Worm (Caenorhabditis elegans) whole organism, L4 larva: ENCODE measurements around the gene Y75B8A.28.
A peak's percentile ranks its signal among the peaks of the same experiment; 100 is the strongest.

ENCODE experiments used
- F49E8.2 ChIP-seq: sonication (generic microtip); optimal IDR thresholded peaks from 2 replicates; lab custom pipeline; 2016; ENCODE audit warnings: missing compliant biosample characterization, mild to moderate bottlenecking, missing genetic modification characterization, borderline replicate concordance
- ZK546.5 ChIP-seq, 2 experiments: sonication (generic microtip); optimal IDR thresholded peaks; 2 replicates each; lab custom pipeline; 2017; ENCODE audit warnings: missing biosample characterization in 2 of 2, missing genetic modification characterization in 2 of 2
- aha-1 ChIP-seq: fragments of 150-350 bp; peaks from one replicate; lab custom pipeline; 2014; ENCODE audit warnings: missing biosample characterization, missing genetic modification characterization
- aly-2 ChIP-seq: sonication (generic microtip); optimal IDR thresholded peaks from 2 replicates; lab custom pipeline; 2018; ENCODE audit warnings: missing biosample characterization, missing genetic modification characterization
- attf-4 ChIP-seq: sonication (generic microtip); optimal IDR thresholded peaks from 3 replicates; lab custom pipeline; 2017; ENCODE audit warnings: missing biosample characterization, missing genetic modification characterization
- ceh-20 ChIP-seq: fragments of 200-800 bp; sonication (Bioruptor generic); IDR thresholded peaks from 2 replicates; pipeline ENCODE4 v1.3.6; 2022; ENCODE audit warnings: missing genetic modification reagents, missing genetic modification characterization, missing compliant biosample characterization
- ceh-28 ChIP-seq: fragments of 150-350 bp; optimal IDR thresholded peaks from 2 replicates; lab custom pipeline; 2014; ENCODE audit warnings: missing biosample characterization, missing genetic modification reagents, missing genetic modification characterization
- ceh-32 ChIP-seq: sonication (generic microtip); optimal IDR thresholded peaks from 2 replicates; lab custom pipeline; 2016; ENCODE audit warnings: mild to moderate bottlenecking, missing genetic modification characterization, missing compliant biosample characterization; ENCODE audit not compliant: poor library complexity
- ceh-44 ChIP-seq: fragments of 200-800 bp; sonication (Bioruptor generic); IDR thresholded peaks from 2 replicates; pipeline ENCODE4 v1.3.6; 2022; ENCODE audit warnings: missing genetic modification reagents, missing genetic modification characterization, missing compliant biosample characterization
- ceh-62 ChIP-seq: sonication (generic microtip); optimal IDR thresholded peaks from 2 replicates; lab custom pipeline; 2017; ENCODE audit warnings: missing biosample characterization, missing genetic modification characterization
- ceh-82 ChIP-seq: sonication (generic microtip); optimal IDR thresholded peaks from 2 replicates; lab custom pipeline; 2017; ENCODE audit warnings: missing biosample characterization, missing genetic modification characterization
- ctbp-1 ChIP-seq: fragments of 200-800 bp; sonication (Bioruptor generic); IDR thresholded peaks from 2 replicates; pipeline ENCODE4 v1.3.6; 2022; ENCODE audit warnings: missing genetic modification reagents, missing genetic modification characterization, missing compliant biosample characterization
- dmd-6 ChIP-seq: fragments of 200-800 bp; sonication (Bioruptor generic); IDR thresholded peaks from 2 replicates; pipeline ENCODE4 v1.3.6; 2022; ENCODE audit warnings: missing genetic modification reagents, missing genetic modification characterization, missing compliant biosample characterization
- dpl-1 ChIP-seq: fragments of 150-350 bp; optimal IDR thresholded peaks from 2 replicates; lab custom pipeline; 2014; ENCODE audit warnings: missing biosample characterization, missing genetic modification reagents, missing genetic modification characterization
- duxl-1 ChIP-seq: sonication (generic microtip); optimal IDR thresholded peaks from 2 replicates; lab custom pipeline; 2016; ENCODE audit warnings: mild to moderate bottlenecking, missing genetic modification characterization, moderate library complexity, missing compliant biosample characterization; ENCODE audit not compliant: poor library complexity
- dve-1 ChIP-seq: sonication (generic microtip); optimal IDR thresholded peaks from 2 replicates; lab custom pipeline; 2017; ENCODE audit warnings: antibody characterized with exemption, mild to moderate bottlenecking, missing genetic modification characterization, missing compliant biosample characterization; ENCODE audit not compliant: insufficient read depth
- egl-27 ChIP-seq: sonication (generic microtip); optimal IDR thresholded peaks from 3 replicates; lab custom pipeline; 2017; ENCODE audit warnings: missing biosample characterization, missing genetic modification reagents, missing genetic modification characterization
- egl-43 ChIP-seq: fragments of 200-800 bp; sonication (Bioruptor generic); IDR thresholded peaks from 2 replicates; pipeline ENCODE4 v1.3.6; 2022; ENCODE audit warnings: missing genetic modification reagents, missing genetic modification characterization, missing compliant biosample characterization
- fkh-10 ChIP-seq: fragments of 150-350 bp; optimal IDR thresholded peaks from 2 replicates; lab custom pipeline; 2014; ENCODE audit warnings: missing biosample characterization, missing genetic modification reagents, missing genetic modification characterization
- fos-1 ChIP-seq: fragments of 150-350 bp; optimal IDR thresholded peaks from 2 replicates; lab custom pipeline; 2014; ENCODE audit warnings: missing biosample characterization, missing genetic modification characterization
- hif-1 ChIP-seq, 2 experiments: sonication (generic microtip); optimal IDR thresholded peaks; 2 replicates each; lab custom pipeline; 2016 to 2017; ENCODE audit warnings: missing compliant biosample characterization in 2 of 2, missing genetic modification characterization in 2 of 2, missing genetic modification reagents in 2 of 2, missing genotype in 2 of 2, mild to moderate bottlenecking in 1 of 2
- hlh-11 ChIP-seq: fragments of 200-800 bp; sonication (Bioruptor generic); optimal IDR thresholded peaks from 2 replicates; lab custom pipeline; 2018; ENCODE audit warnings: mild to moderate bottlenecking, missing genetic modification characterization, missing compliant biosample characterization
- hlh-30 ChIP-seq: sonication (generic microtip); optimal IDR thresholded peaks from 2 replicates; lab custom pipeline; 2017; ENCODE audit warnings: antibody characterized with exemption, mild to moderate bottlenecking, missing genetic modification characterization, missing compliant biosample characterization; ENCODE audit not compliant: insufficient read depth
- jun-1 ChIP-seq: fragments of 150-350 bp; optimal IDR thresholded peaks from 2 replicates; lab custom pipeline; 2014; ENCODE audit warnings: missing biosample characterization, missing genetic modification reagents, missing genetic modification characterization
- lin-1 ChIP-seq: fragments of 200-800 bp; sonication (Bioruptor generic); IDR thresholded peaks from 2 replicates; pipeline ENCODE4 v1.3.6; 2022; ENCODE audit warnings: missing genetic modification reagents, missing genetic modification characterization, missing compliant biosample characterization
- lin-13 ChIP-seq: fragments of 150-350 bp; optimal IDR thresholded peaks from 2 replicates; lab custom pipeline; 2014; ENCODE audit warnings: missing biosample characterization, missing genetic modification reagents, missing genetic modification characterization
- lin-29 ChIP-seq: fragments of 200-800 bp; sonication (Bioruptor generic); IDR thresholded peaks from 2 replicates; pipeline ENCODE4 v1.3.6; 2022; ENCODE audit warnings: missing genetic modification reagents, missing genetic modification characterization, missing compliant biosample characterization
- lin-38 ChIP-seq: fragments of 200-800 bp; sonication (Bioruptor generic); IDR thresholded peaks from 2 replicates; pipeline ENCODE4 v1.3.6; 2022; ENCODE audit warnings: missing genetic modification reagents, missing genetic modification characterization, missing compliant biosample characterization
- mdl-1 ChIP-seq, 2 experiments: fragments of 150-350 bp in 1 of 2; sonication (generic microtip) in 1 of 2; optimal IDR thresholded peaks; 2 replicates each; lab custom pipeline; 2014 to 2017; ENCODE audit warnings: missing biosample characterization in 2 of 2, missing genetic modification characterization in 2 of 2
- mep-1 ChIP-seq: fragments of 150-350 bp; sonication (generic microtip); optimal IDR thresholded peaks from 3 replicates; lab custom pipeline; 2014; ENCODE audit warnings: missing biosample characterization, missing genetic modification characterization
- mes-2 ChIP-seq: sonication (generic microtip); optimal IDR thresholded peaks from 2 replicates; lab custom pipeline; 2016; ENCODE audit warnings: missing genotype, mild to moderate bottlenecking, missing genetic modification characterization, missing compliant biosample characterization; ENCODE audit not compliant: poor library complexity, severe bottlenecking
- mxl-2 ChIP-seq: fragments of 200-800 bp; sonication (Bioruptor generic); conservative IDR thresholded peaks from 2 replicates; pipeline ENCODE4 v1.3.6; 2022; ENCODE audit warnings: missing genetic modification reagents, missing genetic modification characterization, missing compliant biosample characterization
- nhr-111 ChIP-seq: fragments of 200-800 bp; sonication (Bioruptor generic); optimal IDR thresholded peaks from 2 replicates; lab custom pipeline; 2018; ENCODE audit warnings: mild to moderate bottlenecking, missing genetic modification characterization, missing compliant biosample characterization
- nhr-237 ChIP-seq: sonication (generic microtip); optimal IDR thresholded peaks from 2 replicates; lab custom pipeline; 2017; ENCODE audit warnings: missing biosample characterization, missing genetic modification characterization
- nhr-28 ChIP-seq: fragments of 150-350 bp; optimal IDR thresholded peaks from 2 replicates; lab custom pipeline; 2014; ENCODE audit warnings: missing biosample characterization, missing genetic modification characterization
- nhr-41 ChIP-seq: fragments of 200-800 bp; sonication (Bioruptor generic); IDR thresholded peaks from 2 replicates; pipeline ENCODE4 v1.3.6; 2022; ENCODE audit warnings: missing genetic modification reagents, missing genetic modification characterization, missing compliant biosample characterization
- nhr-6 ChIP-seq: fragments of 150-350 bp; optimal IDR thresholded peaks from 2 replicates; lab custom pipeline; 2014; ENCODE audit warnings: missing biosample characterization, missing genetic modification characterization
- nhr-77 ChIP-seq: fragments of 150-350 bp; optimal IDR thresholded peaks from 2 replicates; lab custom pipeline; 2014; ENCODE audit warnings: missing biosample characterization, missing genetic modification characterization
- pha-4 ChIP-seq, 2 experiments: fragments of 150-350 bp in 1 of 2; fragments of 200-800 bp in 1 of 2; sonication (Bioruptor generic) in 1 of 2; IDR thresholded peaks in 1 of 2; optimal IDR thresholded peaks in 1 of 2; 2 replicates each; pipeline versions ENCODE4 v1.3.6 to Lab custom; 2014 to 2022; ENCODE audit warnings: missing genetic modification characterization in 2 of 2, missing genetic modification reagents in 2 of 2, missing biosample characterization in 1 of 2, missing compliant biosample characterization in 1 of 2
- pqm-1 ChIP-seq: sonication (generic microtip); optimal IDR thresholded peaks from 2 replicates; lab custom pipeline; 2017; ENCODE audit warnings: missing biosample characterization, missing genetic modification characterization
- rbr-2 ChIP-seq: sonication (generic microtip); optimal IDR thresholded peaks from 2 replicates; lab custom pipeline; 2016; ENCODE audit warnings: missing genotype, missing genetic modification characterization, missing compliant biosample characterization
- saeg-2 ChIP-seq: fragments of 200-800 bp; sonication (Bioruptor generic); IDR thresholded peaks from 2 replicates; pipeline ENCODE4 v1.3.6; 2022; ENCODE audit warnings: missing genetic modification reagents, missing genetic modification characterization, missing compliant biosample characterization
- sdz-12 ChIP-seq: fragments of 200-800 bp; sonication (Bioruptor generic); optimal IDR thresholded peaks from 2 replicates; lab custom pipeline; 2018; ENCODE audit warnings: mild to moderate bottlenecking, missing genetic modification characterization, missing compliant biosample characterization
- set-16 ChIP-seq: fragments of 200-800 bp; sonication (Bioruptor generic); IDR thresholded peaks from 2 replicates; pipeline ENCODE4 v1.3.6; 2022; ENCODE audit warnings: missing genetic modification reagents, missing genetic modification characterization, missing compliant biosample characterization
- tra-1 ChIP-seq: fragments of 200-800 bp; sonication (Bioruptor generic); IDR thresholded peaks from 2 replicates; pipeline ENCODE4 v1.3.6; 2022; ENCODE audit warnings: missing genetic modification reagents, missing genetic modification characterization, missing compliant biosample characterization
- unc-39 ChIP-seq: sonication (generic microtip); optimal IDR thresholded peaks from 2 replicates; lab custom pipeline; 2017; ENCODE audit warnings: missing biosample characterization, missing genetic modification characterization
- unc-62 ChIP-seq, 3 experiments: fragments of 150-350 bp in 1 of 3; sonication (generic microtip); optimal IDR thresholded peaks in 2 of 3; peaks in 1 of 3; 1 replicate in 1 of 3; 2 replicates in 2 of 3; lab custom pipeline; 2014 to 2017; ENCODE audit warnings: missing biosample characterization in 3 of 3, missing genetic modification characterization in 3 of 3, missing genetic modification reagents in 3 of 3, missing genotype in 1 of 3
- vab-7 ChIP-seq: fragments of 200-800 bp; sonication (Bioruptor generic); IDR thresholded peaks from 2 replicates; pipeline ENCODE4 v1.3.6; 2022; ENCODE audit warnings: missing genetic modification reagents, missing genetic modification characterization, missing compliant biosample characterization
- ztf-11 ChIP-seq: fragments of 150-350 bp; optimal IDR thresholded peaks from 2 replicates; lab custom pipeline; 2014; ENCODE audit warnings: missing biosample characterization, missing genetic modification characterization

The Y75B8A.28 gene

ce11 chrIII:12325284-12325683 lies 6.4 kb downstream of the Y75B8A.28 start (continued):
- TF ChIP-seq unc-62 (GFP tag; optimal IDR thresholded peaks at IDR 0.05 in 1 of 2; lab: Kevin White, UChicago) (no peak), unc-62 (tag; optimal IDR thresholded peaks at IDR 0.05; lab: Kevin White, UChicago) (no peak), hif-1 (tag; optimal IDR thresholded peaks at IDR 0.05; lab: Kevin White, UChicago) (no peak), ZK546.5 (tag; optimal IDR thresholded peaks at IDR 0.05; lab: Kevin White, UChicago) (no peak), jun-1 (no peak), egl-27 (tag; lab: Kevin White, UChicago) (no peak), rbr-2 (tag; lab: Kevin White, UChicago) (no peak), ceh-20 (GFP tag; lab: Robert Waterston, UW) (no peak), ceh-62 (tag; lab: Kevin White, UChicago) (no peak), pha-4 (GFP tag; IDR thresholded peaks at IDR 0.05; lab: Robert Waterston, UW) (0 out of 2 replicates have a peak, but pooled peaks have one; percentile 23), pha-4 (tag; optimal IDR thresholded peaks at IDR 0.05; lab: Kevin White, UChicago) (no peak), nhr-237 (tag; lab: Kevin White, UChicago) (no peak), vab-7 (GFP tag; lab: Robert Waterston, UW) (no peak), dve-1 (tag; lab: Kevin White, UChicago) (peak; percentile 96), nhr-28 (peak; percentile 78), ceh-44 (GFP tag; lab: Robert Waterston, UW) (no peak), mxl-2 (GFP tag; lab: Robert Waterston, UW) (no peak), dpl-1 (peak; percentile 32), ceh-32 (no peak), saeg-2 (GFP tag; lab: Robert Waterston, UW) (no peak), F49E8.2 (tag; lab: Kevin White, UChicago) (no peak), fos-1 (tag; lab: Kevin White, UChicago) (no peak), mdl-1 (tag; optimal IDR thresholded peaks at IDR 0.05; lab: Kevin White, UChicago) (no peak), nhr-111 (GFP tag; lab: Kevin White, UChicago) (no peak), nhr-41 (no peak), set-16 (GFP tag; lab: Robert Waterston, UW) (no peak), lin-13 (GFP tag; lab: Kevin White, UChicago) (no peak), unc-39 (no peak), attf-4 (no peak), lin-29 (GFP tag; lab: Robert Waterston, UW) (no peak), pqm-1 (tag; lab: Kevin White, UChicago) (peak; percentile 81), aly-2 (tag; lab: Kevin White, UChicago) (no peak), hlh-30 (tag; lab: Kevin White, UChicago) (peak; percentile 61), duxl-1 (tag; lab: Kevin White, UChicago) (no peak), fkh-10 (GFP tag; lab: Kevin White, UChicago) (no peak), ctbp-1 (GFP tag; lab: Robert Waterston, UW) (no peak), nhr-77 (tag; lab: Kevin White, UChicago) (peak; percentile 26), nhr-6 (tag; lab: Kevin White, UChicago) (peak; percentile 58), aha-1 (peak; percentile 87), tra-1 (GFP tag; lab: Robert Waterston, UW) (0 out of 2 replicates have a peak, but pooled peaks have one; percentile 31), sdz-12 (no peak)

ce11 chrIII:12327528-12327997 lies 8.7 kb downstream of the Y75B8A.28 start, which contains the start of the genes zip-12 and Y75B8A.63:
Gene zip-12 (plus strand): TSS chrIII:12327914.
Gene Y75B8A.63 (plus strand): TSS chrIII:12327947.
- no peak for TF ChIP-seq saeg-2 (GFP tag; lab: Robert Waterston, UW)
- peak; percentile 4 for TF ChIP-seq mes-2 (tag; lab: Kevin White, UChicago)
- TF ChIP-seq vab-7 (GFP tag; lab: Robert Waterston, UW) = no peak
- TF ChIP-seq ceh-62 (tag; lab: Kevin White, UChicago) = no peak
- TF ChIP-seq hlh-11 (tag; lab: Kevin White, UChicago) = peak; percentile 90
- no peak for TF ChIP-seq tra-1 (GFP tag; lab: Robert Waterston, UW)
- TF ChIP-seq egl-43 (GFP tag; lab: Robert Waterston, UW) = no peak
- peak; percentile 20; the same call in 1 of the 2 replicates for TF ChIP-seq lin-38 (GFP tag; lab: Robert Waterston, UW)
- no peak; the same call in 1 of the 2 replicates for TF ChIP-seq lin-1 (GFP tag; lab: Robert Waterston, UW)
- TF ChIP-seq ceh-32 = no peak
- peak; percentile 55 for TF ChIP-seq dmd-6 (GFP tag; lab: Robert Waterston, UW)
- no peak for TF ChIP-seq F49E8.2 (tag; lab: Kevin White, UChicago)
- TF ChIP-seq set-16 (GFP tag; lab: Robert Waterston, UW) = peak; percentile 54
- no peak for TF ChIP-seq ceh-82 (tag; lab: Kevin White, UChicago)
- TF ChIP-seq ztf-11 = no peak
- TF ChIP-seq mep-1 (tag; lab: Kevin White, UChicago) = peak; percentile 47
- TF ChIP-seq ceh-28 = no peak
- TF ChIP-seq unc-62 (GFP tag; optimal IDR thresholded peaks at IDR 0.05 in 1 of 2; lab: Kevin White, UChicago) = no peak
- no peak for TF ChIP-seq unc-62 (tag; optimal IDR thresholded peaks at IDR 0.05; lab: Kevin White, UChicago)
